Fruit fly (Drosophila melanogaster) ovary, adult (tissue): ENCODE data around the gene HIP-R.
A peak's percentile ranks its signal among the peaks of the same experiment; 100 is the strongest.

Experiments used
- CG17801 ChIP-seq: fragments of 200-800 bp; optimal IDR thresholded peaks from 2 replicates; lab custom pipeline; 2019; ENCODE audit warnings: missing biosample characterization, mild to moderate bottlenecking, missing genetic modification characterization, moderate library complexity; ENCODE audit not compliant: partially characterized antibody

The HIP-R gene

DNA sequence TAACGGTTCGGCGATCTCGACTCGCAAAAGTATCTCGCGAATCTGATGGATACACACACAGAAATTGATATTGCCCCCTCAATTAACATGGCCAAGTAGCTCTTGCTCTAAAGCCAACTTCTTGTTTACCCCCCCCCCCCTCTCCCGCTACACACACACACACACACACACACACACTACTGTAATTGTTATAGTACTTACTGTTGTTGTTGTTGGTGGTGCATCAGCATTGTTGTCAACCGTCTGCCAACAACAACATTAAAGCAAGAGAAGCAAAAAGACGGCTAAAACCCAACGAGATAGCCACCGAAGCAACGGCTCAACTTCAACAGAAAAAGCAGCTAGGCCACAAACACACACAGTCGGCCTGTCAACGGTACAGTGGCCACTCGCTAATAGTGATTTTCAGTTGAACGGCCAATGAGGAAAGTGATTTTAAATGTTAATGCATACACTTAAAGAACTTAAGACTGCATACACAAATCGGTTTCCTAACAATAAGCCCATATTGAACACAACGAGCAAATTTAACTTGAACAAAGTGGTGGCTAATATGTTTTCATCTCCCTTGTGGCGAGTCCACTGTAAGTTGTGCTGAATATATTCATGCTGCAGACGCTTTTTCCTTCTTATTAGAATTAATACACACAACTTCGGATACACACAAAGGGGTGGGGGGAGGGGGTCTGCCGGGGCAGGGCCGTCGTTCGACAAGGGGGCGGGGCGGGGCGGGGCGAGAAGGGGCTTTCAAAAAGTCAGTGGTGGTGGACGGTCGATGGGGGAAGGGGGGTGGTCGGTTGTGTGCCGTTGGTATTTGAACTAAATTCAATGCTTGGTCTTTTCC lies 39.3 kb upstream of the HIP-R start:
- peak; percentile 38 for TF ChIP-seq CG17801 (GFP tag; lab: Kevin White, UChicago)

DNA sequence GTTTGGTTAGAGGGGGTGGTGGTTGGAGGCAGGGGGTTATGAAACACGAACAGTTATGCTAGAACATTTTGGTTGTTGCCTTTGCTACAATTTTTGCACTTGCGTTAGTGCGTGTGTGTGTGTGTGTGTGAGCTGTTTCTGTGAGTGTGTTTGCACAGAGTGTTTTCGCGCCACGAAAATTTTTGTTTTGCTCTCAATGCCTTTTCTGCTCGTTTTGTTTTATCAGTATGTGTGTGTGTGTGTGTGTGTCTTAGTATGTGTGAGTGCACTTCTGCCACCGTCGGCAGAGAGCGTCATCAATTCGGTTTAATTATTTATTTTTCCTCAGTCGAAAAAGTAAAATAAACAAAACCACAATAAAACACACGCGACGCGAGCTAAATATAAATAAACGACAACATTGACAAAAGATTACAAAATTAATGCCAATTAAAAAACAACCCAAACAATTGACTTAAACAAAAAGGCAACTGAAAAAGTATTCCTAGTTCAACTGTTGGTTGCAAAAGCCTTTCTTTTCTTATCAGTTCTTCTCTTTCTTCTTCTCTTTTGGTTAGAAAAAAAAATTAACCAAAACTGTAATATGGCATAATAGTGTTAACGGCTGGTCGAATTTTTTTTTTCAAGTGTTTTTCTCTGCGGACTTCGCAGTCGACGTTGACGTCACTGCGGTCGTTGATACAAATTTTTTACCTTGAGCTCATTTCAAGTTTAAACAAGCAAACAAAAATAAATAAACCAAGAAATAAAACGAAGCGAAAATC lies 28.3 kb upstream of the HIP-R start:
- peak; percentile 88 for TF ChIP-seq CG17801 (GFP tag; lab: Kevin White, UChicago)

DNA sequence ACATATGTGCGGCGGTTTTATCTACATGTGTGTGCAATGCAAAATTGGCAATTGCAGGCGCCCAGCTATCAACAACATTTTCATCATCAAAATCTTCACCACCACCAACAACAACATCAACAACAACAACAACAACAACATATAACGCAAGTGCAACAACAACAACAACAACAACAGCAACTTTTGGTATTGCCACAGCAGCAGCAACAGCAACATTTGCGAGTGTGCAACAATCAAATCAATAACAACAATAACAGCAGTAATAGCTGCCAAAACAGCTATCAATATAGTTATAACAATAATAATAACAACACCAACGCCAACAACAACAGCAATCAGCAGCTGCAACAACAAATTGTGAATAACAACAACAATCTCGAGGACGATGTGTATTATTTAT lies 27.3 kb upstream of the HIP-R start:
- TF ChIP-seq CG17801 (GFP tag; lab: Kevin White, UChicago): no peak

DNA sequence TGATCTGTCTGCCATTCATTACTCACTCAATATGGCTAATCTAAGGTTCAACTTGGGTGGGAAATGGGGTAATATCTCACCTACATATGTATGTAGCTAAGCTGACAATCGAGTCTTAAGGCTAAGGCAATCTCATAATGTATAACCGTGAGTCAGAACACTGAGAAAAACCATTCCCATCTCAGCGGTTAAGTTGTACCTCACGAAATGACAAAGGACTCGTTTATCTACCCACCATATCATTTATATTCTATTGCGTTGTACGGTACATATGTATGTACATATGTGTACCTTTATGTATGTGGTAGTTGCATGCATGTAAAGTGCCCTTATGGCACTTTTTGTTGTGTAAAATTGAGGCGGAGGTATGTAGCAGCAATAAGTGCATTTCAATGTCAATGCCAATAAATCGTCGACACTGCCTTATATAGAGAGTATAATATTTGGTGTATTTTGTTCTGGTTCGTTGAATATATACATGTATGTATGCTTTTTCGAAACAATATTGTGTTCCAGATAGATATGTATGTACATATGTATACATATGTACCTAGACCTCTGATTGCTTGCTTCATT lies 26.8 kb upstream of the HIP-R start:
- no peak for TF ChIP-seq CG17801 (GFP tag; lab: Kevin White, UChicago)

DNA sequence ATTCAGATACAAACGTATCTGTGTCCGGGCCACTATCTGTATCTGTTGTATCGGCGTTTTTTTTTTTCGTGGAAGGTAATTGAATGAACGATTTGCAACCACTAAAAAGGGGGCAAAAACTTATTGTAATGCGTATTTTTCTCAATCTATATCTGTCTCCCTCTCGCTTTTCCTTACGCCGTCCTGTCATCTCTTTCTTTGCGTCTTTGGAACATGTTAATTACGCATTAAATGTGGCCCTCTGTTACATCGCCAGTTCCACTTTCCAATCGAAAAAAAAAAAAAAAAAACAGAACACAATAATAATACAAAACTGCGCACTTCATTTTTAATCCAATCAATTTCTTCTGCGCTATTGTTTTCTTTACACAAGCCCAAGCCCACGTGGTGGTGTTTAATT lies 25.5 kb upstream of the HIP-R start:
- no peak for TF ChIP-seq CG17801 (GFP tag; lab: Kevin White, UChicago)

DNA sequence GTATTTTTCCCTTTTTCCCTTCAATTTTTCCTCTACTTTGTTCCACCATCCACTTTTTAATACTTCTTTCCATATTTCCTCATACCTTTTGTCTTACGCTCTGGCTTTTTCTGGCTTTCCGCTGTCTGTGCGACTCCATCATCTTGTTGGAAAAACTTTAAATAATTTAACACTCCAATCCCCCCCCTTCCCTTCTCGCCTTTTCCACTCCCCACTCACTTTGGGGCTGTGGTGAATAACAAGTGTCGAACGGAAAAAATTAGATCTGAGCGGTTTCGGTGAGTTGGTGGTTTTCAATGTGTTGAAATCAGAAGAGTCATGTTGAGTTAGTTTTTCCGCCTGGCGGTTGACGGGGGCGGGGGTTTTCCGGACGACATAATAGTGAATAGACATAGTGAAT lies 22.7 kb upstream of the HIP-R start:
- TF ChIP-seq CG17801 (GFP tag; lab: Kevin White, UChicago): no peak

DNA sequence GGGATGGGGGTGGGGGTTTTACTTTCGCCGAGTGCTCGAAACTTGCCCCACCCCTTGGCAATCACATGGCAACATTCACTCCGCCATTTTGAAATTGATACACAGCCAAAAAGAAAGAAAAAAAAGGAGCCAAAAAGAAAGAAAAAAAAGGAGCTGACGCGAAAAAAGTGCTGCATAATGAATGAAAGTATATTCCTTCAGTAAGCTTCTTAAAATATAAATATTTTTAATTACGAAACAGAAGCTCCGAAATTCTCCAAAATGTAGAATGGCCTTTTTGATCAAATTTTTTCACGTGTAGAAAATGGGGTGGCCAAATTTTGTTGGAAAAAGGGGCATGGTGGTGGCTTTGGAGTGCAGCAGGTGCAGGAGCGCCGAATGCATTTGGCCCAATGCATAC lies 21.6 kb upstream of the HIP-R start:
- TF ChIP-seq CG17801 (GFP tag; lab: Kevin White, UChicago): no peak

DNA sequence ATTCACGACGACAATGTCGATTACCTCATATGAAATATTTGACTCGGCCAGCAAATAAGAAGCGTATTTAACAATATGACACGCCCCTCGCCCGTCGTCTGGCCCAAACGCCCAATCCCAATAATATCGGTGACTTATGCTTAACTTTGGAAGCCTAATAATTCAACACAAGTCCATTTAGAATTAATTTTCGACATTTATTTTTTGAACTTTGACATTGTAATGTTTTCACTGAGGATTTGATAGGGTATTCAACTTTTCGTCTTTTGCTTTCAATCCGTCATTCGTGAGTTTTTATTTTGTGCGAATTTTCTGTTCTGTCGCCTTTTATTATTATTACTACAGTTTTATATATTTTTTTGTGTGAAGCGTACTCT lies 17.3 kb upstream of the HIP-R start:
- TF ChIP-seq CG17801 (GFP tag; lab: Kevin White, UChicago): no peak

DNA sequence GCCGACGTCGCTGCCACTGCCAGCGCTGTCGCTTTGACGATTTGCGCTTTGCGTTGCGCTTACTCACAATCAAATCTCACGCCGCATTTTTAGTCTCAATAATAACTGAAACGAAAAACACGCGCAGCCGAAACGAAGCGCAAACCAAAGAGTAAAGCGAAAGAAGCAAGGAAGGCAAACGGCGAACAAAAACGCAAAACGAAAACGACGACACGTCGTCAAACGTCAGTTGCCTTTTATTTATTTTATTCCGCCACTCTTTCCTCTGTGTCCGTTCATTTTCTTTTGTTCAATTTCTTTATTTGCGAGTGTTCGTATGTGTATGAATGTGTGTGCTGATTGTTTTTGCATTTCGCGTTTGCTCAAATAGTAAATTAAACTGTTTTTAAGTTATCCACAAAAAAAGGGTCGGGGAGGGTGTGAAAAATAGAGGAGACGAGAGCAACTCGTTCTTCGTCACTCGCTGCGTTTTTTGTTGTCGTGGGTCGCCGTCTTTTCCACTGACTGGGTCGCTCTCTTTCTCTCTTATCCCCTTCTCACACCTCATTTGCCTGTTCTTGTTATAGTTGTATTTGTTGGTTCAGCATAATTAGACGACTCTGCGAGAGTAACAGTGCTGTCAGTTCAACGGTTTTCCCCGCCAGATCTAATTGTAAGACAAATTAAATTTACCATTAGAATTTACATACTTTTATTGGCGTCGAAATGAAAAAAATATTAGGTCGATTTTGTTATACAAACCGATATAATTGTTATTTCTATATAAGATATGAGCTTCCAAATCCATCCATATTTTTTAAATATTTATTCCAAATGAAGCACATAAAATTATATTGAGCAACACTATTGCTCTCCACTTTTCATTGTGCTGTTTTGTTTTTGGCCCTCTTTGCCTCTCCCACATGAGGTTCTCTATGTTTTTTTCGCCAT lies 16.7 kb upstream of the HIP-R start:
- peak; percentile 85 for TF ChIP-seq CG17801 (GFP tag; lab: Kevin White, UChicago)

DNA sequence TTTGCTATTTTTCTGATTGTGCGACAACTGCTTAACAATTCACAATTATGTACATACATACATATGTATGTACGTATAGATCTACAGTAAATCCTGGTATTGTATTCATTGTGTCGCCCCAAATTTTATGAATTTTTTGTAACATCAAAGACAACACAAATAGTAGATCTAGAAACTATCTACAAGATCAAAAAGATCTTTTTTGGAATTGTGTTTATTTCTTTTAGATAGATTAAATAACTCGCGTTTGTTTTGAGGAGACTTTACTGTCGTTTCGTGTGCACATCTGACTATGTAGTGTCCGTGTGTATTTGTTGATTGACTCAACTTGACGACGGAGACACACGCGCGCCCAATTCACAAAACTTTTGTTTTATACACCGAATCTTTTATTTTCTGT lies 15.5 kb upstream of the HIP-R start:
- TF ChIP-seq CG17801 (GFP tag; lab: Kevin White, UChicago): peak; percentile 99

DNA sequence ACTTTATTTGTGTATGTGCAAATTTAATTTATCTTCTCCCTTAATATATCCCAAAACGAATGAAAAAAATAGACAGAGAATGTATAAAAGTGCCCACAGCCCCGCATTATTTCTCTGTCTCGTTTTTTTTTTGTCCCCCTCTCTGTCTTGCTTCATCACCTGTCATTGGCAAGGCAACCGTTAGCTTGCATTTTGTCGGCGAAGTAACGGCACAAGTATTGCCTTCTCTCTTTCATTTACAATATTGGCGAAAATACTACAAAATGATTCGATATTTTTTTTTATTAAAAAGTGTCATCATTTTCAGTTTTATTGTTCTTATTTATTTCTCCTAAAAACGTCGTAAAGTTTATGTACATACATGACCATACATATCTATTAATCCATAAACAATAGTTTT lies 14.6 kb upstream of the HIP-R start:
- no peak for TF ChIP-seq CG17801 (GFP tag; lab: Kevin White, UChicago)

DNA sequence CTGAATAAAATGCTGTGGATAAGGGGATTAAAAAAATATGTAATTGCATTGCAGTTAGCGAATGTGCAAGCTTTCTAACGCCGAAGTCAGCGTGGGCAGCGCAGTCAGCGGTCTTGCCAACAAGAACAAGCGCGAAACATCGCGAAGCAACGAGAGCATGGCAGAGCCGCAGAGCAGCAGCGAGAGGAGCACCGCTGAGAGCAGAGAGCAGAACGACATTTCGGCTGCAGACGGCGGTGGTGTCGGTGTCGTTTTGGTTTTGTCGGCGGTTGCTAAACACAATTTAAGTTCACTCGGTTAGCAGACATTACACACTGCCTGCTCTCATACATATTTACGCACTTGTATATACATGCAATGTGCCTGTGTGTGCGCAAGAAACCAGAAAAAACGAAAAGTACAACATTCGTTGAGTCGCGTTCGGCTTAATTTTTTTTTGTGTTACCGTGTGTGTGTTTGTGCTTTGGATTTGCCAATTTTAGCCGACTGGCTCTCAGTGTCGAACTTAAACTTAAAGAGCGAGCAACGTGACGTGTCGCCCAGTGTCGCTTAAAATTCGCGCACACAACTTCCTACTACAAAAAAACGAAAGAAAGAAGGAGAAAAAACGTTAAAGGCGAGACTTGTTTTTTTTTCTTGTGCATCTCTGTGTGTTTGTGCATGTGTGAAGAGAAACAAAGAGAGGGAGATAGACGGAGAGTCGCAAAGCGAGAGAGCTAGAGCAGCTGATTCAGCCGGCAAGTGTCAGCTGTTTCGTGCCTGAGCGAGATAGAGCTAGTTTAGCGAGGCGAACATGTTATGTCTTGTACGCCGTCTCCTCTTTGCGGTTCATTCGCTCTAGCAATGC lies 13.7 kb upstream of the HIP-R start:
- peak; percentile 92 for TF ChIP-seq CG17801 (GFP tag; lab: Kevin White, UChicago)

DNA sequence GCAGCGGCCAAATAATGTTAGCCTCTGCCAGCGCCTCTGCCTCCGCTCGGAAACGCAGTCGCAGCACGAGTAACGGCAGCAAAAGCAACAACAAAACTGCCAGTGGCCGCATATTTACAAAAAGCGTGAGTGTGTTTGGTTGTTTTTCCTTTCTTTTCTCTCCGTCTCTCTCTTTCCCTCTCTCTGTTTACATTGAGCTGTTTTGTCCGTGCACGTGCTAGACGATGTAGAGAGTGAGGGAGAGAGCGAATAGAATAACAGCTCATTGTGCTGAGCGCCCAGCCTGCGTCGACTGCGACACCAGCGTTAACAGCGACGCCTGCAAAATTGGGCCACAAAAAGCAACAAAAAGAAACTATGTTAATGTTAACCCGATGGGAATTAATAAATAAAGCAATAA lies 12.5 kb upstream of the HIP-R start:
- peak; percentile 96 for TF ChIP-seq CG17801 (GFP tag; lab: Kevin White, UChicago)
